Worm (Caenorhabditis elegans): Measurements from ENCODE around the gene F46C3.7.

F46C3.7 gene

ce11 chrX:11462112-11462511 is 22.3 kb downstream of the F46C3.7 start:
- TF ChIP-seq nhr-237 (tag; optimal IDR thresholded peaks at IDR 0.05) (no peak), mls-2 (tag; optimal IDR thresholded peaks at IDR 0.05) (no peak), lin-32 (GFP tag; optimal IDR thresholded peaks at IDR 0.05) (no peak), elt-1 (tag; optimal IDR thresholded peaks at IDR 0.05; ENCODE audit: borderline replicate concordance, insufficient read depth) (no peak), ham-2 (GFP tag; optimal IDR thresholded peaks at IDR 0.05) (no peak), cnd-1 (tag; optimal IDR thresholded peaks at IDR 0.05) (no peak), ceh-43 (GFP tag; optimal IDR thresholded peaks at IDR 0.05) (no peak), unc-39 (tag; optimal IDR thresholded peaks at IDR 0.05) (no peak), pha-4 (tag; optimal IDR thresholded peaks at IDR 0.05) (no peak), ceh-39 (tag; optimal IDR thresholded peaks at IDR 0.05) (no peak), elt-3 (tag; optimal IDR thresholded peaks at IDR 0.05) (no peak), ceh-83 (GFP tag; optimal IDR thresholded peaks at IDR 0.05) (no peak), sptf-1 (tag; optimal IDR thresholded peaks at IDR 0.05) (no peak), unc-62 (GFP tag; optimal IDR thresholded peaks at IDR 0.05) (no peak), lsy-2 (tag; optimal IDR thresholded peaks at IDR 0.05) (no peak), ces-1 (GFP tag; optimal IDR thresholded peaks at IDR 0.05) (no peak)

DNA sequence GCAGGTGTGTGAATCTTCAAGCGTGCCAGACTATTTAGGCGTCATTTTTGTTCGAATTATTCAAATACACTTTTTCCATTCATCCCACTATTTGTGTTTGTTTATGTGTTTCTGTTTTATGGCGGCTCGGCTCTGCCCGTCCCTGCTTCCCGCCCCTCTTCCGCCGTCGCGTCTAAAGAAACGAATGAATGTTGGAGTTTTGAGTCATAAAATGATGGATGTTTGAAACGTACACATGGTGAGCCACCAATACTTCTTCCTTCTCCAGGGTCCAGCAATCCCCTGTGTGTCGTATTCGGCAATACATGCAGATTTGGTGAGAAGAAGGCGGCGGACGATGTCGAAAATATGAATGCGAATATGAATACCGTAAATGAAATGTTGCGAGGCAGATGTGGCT is 23.2 kb downstream of the F46C3.7 start:
- no peak for TF ChIP-seq nhr-2 (tag; optimal IDR thresholded peaks at IDR 0.05)

ce11 chrX:11463568-11463967 is 23.7 kb downstream of the F46C3.7 start:
- peak; percentile 74 for TF ChIP-seq unc-120 (tag; optimal IDR thresholded peaks at IDR 0.05; ENCODE audit: poor library complexity, severe bottlenecking)
- TF ChIP-seq unc-62 (GFP tag; optimal IDR thresholded peaks at IDR 0.05): peak; percentile 64
- no peak for TF ChIP-seq nhr-237 (tag; optimal IDR thresholded peaks at IDR 0.05)

DNA sequence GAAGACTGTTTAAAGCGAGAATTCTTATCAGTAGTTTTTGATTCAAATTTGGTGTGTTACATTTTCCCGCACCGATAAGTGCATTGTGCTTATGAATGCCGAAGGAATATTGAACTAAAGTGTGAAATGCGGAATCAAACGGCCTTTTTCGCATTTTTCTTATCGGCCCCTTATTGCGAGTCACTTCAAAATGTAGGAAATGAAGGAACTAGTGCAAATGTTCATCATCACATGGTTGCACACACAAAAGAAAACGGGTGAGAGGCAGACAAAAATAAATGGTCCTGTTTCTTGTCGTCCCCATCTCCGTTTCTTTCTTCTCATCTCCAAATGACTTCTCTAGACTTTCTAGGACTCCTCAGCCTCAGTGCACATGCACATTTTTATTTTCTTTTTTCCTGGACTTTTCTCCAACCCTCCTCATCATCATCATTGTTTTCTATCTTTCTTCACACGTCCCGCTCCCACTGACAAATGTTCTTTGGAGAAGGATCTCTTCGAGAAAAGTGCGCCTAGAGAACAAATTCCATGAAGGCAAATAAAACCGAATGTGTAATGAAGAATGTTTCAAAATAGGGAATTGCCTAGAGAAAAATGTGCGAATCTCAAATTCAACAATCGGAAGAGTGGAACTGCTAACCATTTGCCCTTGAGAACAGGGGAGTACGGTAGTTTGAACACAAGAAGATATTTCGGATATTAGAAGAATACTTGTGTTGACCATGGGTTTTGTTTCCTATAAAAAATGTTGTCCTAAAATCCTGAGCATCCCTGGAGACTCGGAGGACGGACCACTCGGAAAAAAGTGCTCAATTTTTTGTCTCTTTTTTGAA is 24.6 kb downstream of the F46C3.7 start:
- TF ChIP-seq unc-120 (tag; optimal IDR thresholded peaks at IDR 0.05; ENCODE audit: poor library complexity, severe bottlenecking) (peak; percentile 29), nhr-2 (tag; optimal IDR thresholded peaks at IDR 0.05) (no peak), elt-3 (tag; optimal IDR thresholded peaks at IDR 0.05) (no peak), ham-2 (GFP tag; optimal IDR thresholded peaks at IDR 0.05) (no peak), M03D4.4 (tag; optimal IDR thresholded peaks at IDR 0.05) (no peak), mls-2 (tag; optimal IDR thresholded peaks at IDR 0.05) (no peak), nhr-28 (tag; optimal IDR thresholded peaks at IDR 0.05) (no peak), zip-8 (tag; optimal IDR thresholded peaks at IDR 0.05) (no peak), sptf-1 (tag; optimal IDR thresholded peaks at IDR 0.05) (no peak), ces-1 (GFP tag; optimal IDR thresholded peaks at IDR 0.05) (peak; percentile 36), nhr-12 (tag; optimal IDR thresholded peaks at IDR 0.05) (no peak), unc-62 (GFP tag; optimal IDR thresholded peaks at IDR 0.05) (peak; percentile 14), drap-1 (GFP tag; optimal IDR thresholded peaks at IDR 0.05) (no peak), ceh-39 (tag; optimal IDR thresholded peaks at IDR 0.05) (no peak), cnd-1 (tag; optimal IDR thresholded peaks at IDR 0.05) (no peak), lsy-2 (tag; optimal IDR thresholded peaks at IDR 0.05) (no peak), lin-13 (tag; optimal IDR thresholded peaks at IDR 0.05) (no peak), sem-2 (GFP tag; optimal IDR thresholded peaks at IDR 0.05) (no peak), ztf-11 (tag; optimal IDR thresholded peaks at IDR 0.05) (no peak), hlh-1 (tag; optimal IDR thresholded peaks at IDR 0.05) (peak; percentile 24), nhr-237 (tag; optimal IDR thresholded peaks at IDR 0.05) (no peak), nhr-76 (tag; optimal IDR thresholded peaks at IDR 0.05) (no peak), snpc-4 (tag; optimal IDR thresholded peaks at IDR 0.05) (no peak), mep-1 (tag; optimal IDR thresholded peaks at IDR 0.05) (no peak)

DNA sequence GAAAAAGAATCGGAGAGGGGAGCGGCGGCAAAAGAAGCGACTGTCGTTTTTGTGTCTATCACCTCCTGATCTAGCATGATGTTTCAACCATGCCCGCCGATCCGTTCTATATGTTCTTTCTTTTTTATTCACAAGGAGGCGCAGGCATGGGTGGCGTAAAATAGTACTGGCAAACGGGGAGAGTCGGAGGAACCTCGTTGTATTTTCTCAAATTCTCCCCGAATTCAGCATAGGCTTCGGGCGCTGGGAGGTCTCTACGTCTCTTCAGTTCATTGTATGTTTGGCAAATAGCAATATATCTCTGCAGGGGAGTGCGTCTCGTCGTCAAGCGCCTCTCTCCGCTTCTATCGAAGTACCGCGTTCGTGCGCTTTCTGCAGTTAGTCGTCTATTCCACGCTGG is 25.4 kb downstream of the F46C3.7 start, which contains the start of gene lin-14:
TSS of gene lin-14 (plus strand) at position 346 of the 400 bp plus-strand sequence.
- TF ChIP-seq snpc-4 (tag; optimal IDR thresholded peaks at IDR 0.05) (no peak), nhr-28 (tag; optimal IDR thresholded peaks at IDR 0.05) (no peak), nhr-237 (tag; optimal IDR thresholded peaks at IDR 0.05) (no peak), ham-2 (GFP tag; optimal IDR thresholded peaks at IDR 0.05) (peak; percentile 69), mep-1 (tag; optimal IDR thresholded peaks at IDR 0.05) (peak; percentile 10), lsy-2 (tag; optimal IDR thresholded peaks at IDR 0.05) (peak; percentile 5), drap-1 (GFP tag; optimal IDR thresholded peaks at IDR 0.05) (peak; percentile 2), pha-4 (tag; optimal IDR thresholded peaks at IDR 0.05) (peak; percentile 8), ces-1 (GFP tag; optimal IDR thresholded peaks at IDR 0.05) (peak; percentile 33), unc-62 (GFP tag; optimal IDR thresholded peaks at IDR 0.05) (peak; percentile 34), elt-1 (tag; optimal IDR thresholded peaks at IDR 0.05; ENCODE audit: borderline replicate concordance, insufficient read depth) (no peak), unc-120 (tag; optimal IDR thresholded peaks at IDR 0.05; ENCODE audit: poor library complexity, severe bottlenecking) (peak; percentile 94), mls-2 (tag; optimal IDR thresholded peaks at IDR 0.05) (peak; percentile 32)
